Worm (Caenorhabditis elegans): ENCODE data around the gene F20E11.7.
"Not testable (repeated sequence)": the region's sequence is repeated elsewhere in the genome, so short reads cannot be mapped to it uniquely, and the experiment has no call there.

The F20E11.7 gene

DNA sequence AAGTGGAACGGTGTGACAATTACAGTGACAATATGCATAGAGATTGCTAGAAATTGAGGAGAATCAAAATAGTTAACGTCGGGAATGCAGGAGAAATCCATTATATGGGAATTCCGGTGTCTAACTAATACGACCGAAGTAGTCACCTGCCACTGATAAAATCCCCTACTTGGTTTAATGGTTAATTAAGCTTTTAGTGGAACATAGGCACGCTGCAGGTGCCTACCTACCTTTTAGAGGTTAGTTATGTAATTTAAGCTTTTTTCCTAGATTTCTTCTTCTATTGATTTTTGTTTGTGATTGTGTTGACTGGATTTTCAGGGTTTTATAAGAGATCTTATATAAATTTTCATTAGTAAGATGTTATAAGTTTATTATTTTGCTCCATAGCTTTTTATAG, 8.2 kb upstream of the F20E11.7 start, which contains the start of gene srh-203:
Gene srh-203 (minus strand): TSS at position 101 of the 400 bp plus-strand sequence.
- TF ChIP-seq let-526 (GFP tag; IDR thresholded peaks at IDR 0.05); snpc-1.1 (tag; optimal IDR thresholded peaks at IDR 0.05; ENCODE audit: insufficient read depth); somi-1 (GFP tag; optimal IDR thresholded peaks at IDR 0.05): not testable (repeated sequence)

DNA sequence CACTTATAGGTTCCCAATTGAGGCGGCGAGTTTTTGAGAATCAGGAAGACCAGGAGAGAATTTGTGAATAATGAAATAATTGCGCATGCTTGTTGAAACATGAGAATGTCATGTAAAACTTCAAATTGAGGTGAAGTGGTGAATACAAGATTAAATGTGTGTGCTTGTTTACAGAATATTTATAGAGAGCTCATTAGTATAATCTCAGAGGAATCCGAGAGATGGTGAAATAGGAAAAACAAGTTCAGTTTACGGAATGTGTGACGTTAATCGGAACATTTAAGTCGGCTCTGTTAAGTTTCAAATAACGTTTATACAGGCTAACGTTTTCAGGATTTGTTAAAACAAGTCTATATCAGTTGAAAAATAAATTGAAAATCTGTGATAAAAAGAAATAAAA, 6.3 kb upstream of the F20E11.7 start, which contains the start of gene str-200:
Gene str-200 (minus strand): TSS at position 101 of the 400 bp plus-strand sequence.
- no peak for TF ChIP-seq lin-54 (GFP tag; optimal IDR thresholded peaks at IDR 0.05)
- no peak for TF ChIP-seq sptf-2 (GFP tag; optimal IDR thresholded peaks at IDR 0.05)
- no peak for TF ChIP-seq efl-1 (GFP tag; optimal IDR thresholded peaks at IDR 0.05)
- TF ChIP-seq lsy-27 (tag; optimal IDR thresholded peaks at IDR 0.05; ENCODE audit: borderline replicate concordance, insufficient read depth), result no peak
- no peak for TF ChIP-seq rcor-1 (GFP tag; IDR thresholded peaks at IDR 0.05)
- TF ChIP-seq mcd-1 (GFP tag; IDR thresholded peaks at IDR 0.05), result no peak
- TF ChIP-seq snpc-1.1 (tag; optimal IDR thresholded peaks at IDR 0.05; ENCODE audit: insufficient read depth), result no peak
- TF ChIP-seq ccch-3 (GFP tag; optimal IDR thresholded peaks at IDR 0.05), result no peak
- no peak for TF ChIP-seq ceh-27 (GFP tag; optimal IDR thresholded peaks at IDR 0.05)
- TF ChIP-seq dpff-1 (tag; optimal IDR thresholded peaks at IDR 0.05), result no peak
- no peak for TF ChIP-seq ztf-18 (tag; optimal IDR thresholded peaks at IDR 0.05)
- no peak for TF ChIP-seq F49E8.2 (tag; optimal IDR thresholded peaks at IDR 0.05; ENCODE audit: insufficient read depth)
- no peak for TF ChIP-seq zfh-2 (GFP tag; conservative IDR thresholded peaks at IDR 0.05)
- no peak for TF ChIP-seq snpc-1.3 (tag; optimal IDR thresholded peaks at IDR 0.05; ENCODE audit: insufficient read depth)
- no peak for TF ChIP-seq D2030.7 (GFP tag; IDR thresholded peaks at IDR 0.05)
- TF ChIP-seq tlf-1 (GFP tag; optimal IDR thresholded peaks at IDR 0.05), result no peak
- no peak for TF ChIP-seq ceh-58 (GFP tag; IDR thresholded peaks at IDR 0.05)

DNA sequence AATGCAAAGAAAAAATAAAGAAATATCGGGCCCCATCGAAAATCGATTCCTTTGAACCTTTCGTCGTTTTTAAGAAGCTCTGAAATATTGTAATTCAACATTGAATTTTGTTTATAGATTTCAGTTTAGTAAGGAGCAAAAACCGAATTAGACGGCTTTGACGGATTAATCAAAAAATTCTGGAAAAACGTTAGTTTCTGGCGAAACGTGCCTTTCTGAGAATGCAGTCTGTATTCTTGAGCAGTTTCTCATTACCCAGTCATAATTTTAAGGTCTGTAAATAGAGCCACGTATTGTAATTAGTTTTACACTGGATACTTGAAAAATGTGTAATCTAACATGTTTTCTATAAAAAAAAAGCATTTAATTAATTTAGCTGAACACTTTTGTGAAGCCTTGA, 4.3 kb upstream of the F20E11.7 start, which contains the start of gene srz-48:
Gene srz-48 (minus strand): TSS at position 101 of the 400 bp plus-strand sequence.
- TF ChIP-seq madf-6 (GFP tag; IDR thresholded peaks at IDR 0.05), result no peak
- TF ChIP-seq mes-4 (tag; optimal IDR thresholded peaks at IDR 0.05), result no peak
- no peak for TF ChIP-seq atf-7 (tag; optimal IDR thresholded peaks at IDR 0.05)
- no peak for TF ChIP-seq lsl-1 (GFP tag; optimal IDR thresholded peaks at IDR 0.05)
- no peak for TF ChIP-seq lin-35 (GFP tag; optimal IDR thresholded peaks at IDR 0.05)
- no peak for TF ChIP-seq somi-1 (GFP tag; optimal IDR thresholded peaks at IDR 0.05)
- TF ChIP-seq die-1 (tag; optimal IDR thresholded peaks at IDR 0.05), result no peak
- TF ChIP-seq B0035.1 (tag; optimal IDR thresholded peaks at IDR 0.05), result no peak
- no peak for TF ChIP-seq tbp1 (GFP tag; optimal IDR thresholded peaks at IDR 0.05)
- no peak for TF ChIP-seq hmg-20 (GFP tag; IDR thresholded peaks at IDR 0.05)
- TF ChIP-seq nhr-80 (tag; optimal IDR thresholded peaks at IDR 0.05), result no peak
- no peak for TF ChIP-seq fkh-3 (tag; optimal IDR thresholded peaks at IDR 0.05)
- no peak for TF ChIP-seq nhr-179 (tag; optimal IDR thresholded peaks at IDR 0.05)
- TF ChIP-seq K11D2.4 (GFP tag; IDR thresholded peaks at IDR 0.05), result no peak
- no peak for TF ChIP-seq egl-18 (GFP tag; IDR thresholded peaks at IDR 0.05)
- TF ChIP-seq zim-3 (tag; optimal IDR thresholded peaks at IDR 0.05), result no peak
- TF ChIP-seq snpc-1.1 (tag; optimal IDR thresholded peaks at IDR 0.05; ENCODE audit: insufficient read depth), result no peak
- no peak for TF ChIP-seq cebp-2 (GFP tag; IDR thresholded peaks at IDR 0.05)
- no peak for TF ChIP-seq nfya-1 (tag; optimal IDR thresholded peaks at IDR 0.05; ENCODE audit: borderline replicate concordance, insufficient read depth)
- TF ChIP-seq xnd-1 (tag; optimal IDR thresholded peaks at IDR 0.05), result no peak

All from whole organism, young adult.